Fruit fly (Drosophila melanogaster): ENCODE results near the gene Ugt316A1.

dm6 chr3L:19097665-19098082 lies 35.1 kb upstream of the Ugt316A1 start, which contains the start of the genes Naxd and CG14079:
- TF ChIP-seq sv (GFP tag; optimal IDR thresholded peaks at IDR 0.05) (peak; percentile 26), lola (GFP tag; optimal IDR thresholded peaks at IDR 0.05) (no peak), N (GFP tag; optimal IDR thresholded peaks at IDR 0.05) (no peak), CG32264 (GFP tag; optimal IDR thresholded peaks at IDR 0.05) (no peak), dsf (GFP tag; optimal IDR thresholded peaks at IDR 0.05; ENCODE audit: borderline replicate concordance) (peak; percentile 19), psq (GFP tag; optimal IDR thresholded peaks at IDR 0.05) (peak; percentile 73), woc (GFP tag; optimal IDR thresholded peaks at IDR 0.05) (peak; percentile 26), Hr83 (GFP tag; optimal IDR thresholded peaks at IDR 0.05; ENCODE audit: poor library complexity, severe bottlenecking) (peak; percentile 42), CrebA (GFP tag; optimal IDR thresholded peaks at IDR 0.05; ENCODE audit: borderline replicate concordance) (no peak), Dfd (GFP tag; optimal IDR thresholded peaks at IDR 0.05) (no peak), pan (optimal IDR thresholded peaks at IDR 0.05) (no peak), HLH106 (tag; optimal IDR thresholded peaks at IDR 0.05) (peak; percentile 78)
